Worm (Caenorhabditis elegans) whole organism, mixed stage, embryonic: Measurements from ENCODE around the gene F34H10.3.

Source experiments
- M03D4.4 ChIP-seq: sonication (generic microtip); optimal IDR thresholded peaks from 2 replicates; lab custom pipeline; 2017; ENCODE audit warnings: mild to moderate bottlenecking, missing genetic modification characterization, missing compliant biosample characterization
- blmp-1 ChIP-seq: fragments of 150-350 bp; optimal IDR thresholded peaks from 2 replicates; lab custom pipeline; 2014; ENCODE audit warnings: missing biosample characterization, missing genetic modification characterization
- ceh-39 ChIP-seq: fragments of 150-350 bp; optimal IDR thresholded peaks from 2 replicates; lab custom pipeline; 2014; ENCODE audit warnings: missing biosample characterization, missing genetic modification characterization
- ceh-43 ChIP-seq: fragments of 200-800 bp; sonication (Bioruptor generic); optimal IDR thresholded peaks from 2 replicates; lab custom pipeline; 2018; ENCODE audit warnings: mild to moderate bottlenecking, missing genetic modification characterization, moderate library complexity, missing compliant biosample characterization
- ceh-83 ChIP-seq: fragments of 200-800 bp; sonication (Bioruptor generic); optimal IDR thresholded peaks from 2 replicates; lab custom pipeline; 2018; ENCODE audit warnings: mild to moderate bottlenecking, missing genetic modification characterization, missing compliant biosample characterization
- ces-1 ChIP-seq: fragments of 150-350 bp; optimal IDR thresholded peaks from 2 replicates; lab custom pipeline; 2014; ENCODE audit warnings: missing biosample characterization, missing genetic modification reagents, missing genetic modification characterization
- cnd-1 ChIP-seq: fragments of 200-800 bp; sonication (Bioruptor generic); optimal IDR thresholded peaks from 2 replicates; lab custom pipeline; 2018; ENCODE audit warnings: mild to moderate bottlenecking, missing genetic modification characterization, missing compliant biosample characterization
- drap-1 ChIP-seq: fragments of 200-800 bp; sonication (Bioruptor generic); optimal IDR thresholded peaks from 3 replicates; lab custom pipeline; 2018; ENCODE audit warnings: mild to moderate bottlenecking, missing genetic modification characterization, missing compliant biosample characterization
- elt-1 ChIP-seq: sonication (generic microtip); optimal IDR thresholded peaks from 2 replicates; lab custom pipeline; 2017; ENCODE audit warnings: missing genetic modification characterization, mild to moderate bottlenecking, missing compliant biosample characterization, antibody characterized with exemption, moderate library complexity, borderline replicate concordance; ENCODE audit not compliant: insufficient read depth
- elt-3 ChIP-seq: fragments of 150-350 bp; optimal IDR thresholded peaks from 2 replicates; lab custom pipeline; 2014; ENCODE audit warnings: missing biosample characterization, missing genetic modification characterization
- flh-1 ChIP-seq: fragments of 200-800 bp; sonication (Bioruptor generic); optimal IDR thresholded peaks from 2 replicates; lab custom pipeline; 2018; ENCODE audit warnings: mild to moderate bottlenecking, missing genetic modification characterization, moderate library complexity, missing compliant biosample characterization
- ham-2 ChIP-seq: fragments of 200-800 bp; sonication (Bioruptor generic); optimal IDR thresholded peaks from 2 replicates; lab custom pipeline; 2018; ENCODE audit warnings: mild to moderate bottlenecking, missing genetic modification characterization, missing compliant biosample characterization
- hlh-1 ChIP-seq: fragments of 150-350 bp; optimal IDR thresholded peaks from 2 replicates; lab custom pipeline; 2014; ENCODE audit warnings: missing biosample characterization, missing genetic modification reagents, missing genetic modification characterization
- lin-32 ChIP-seq: fragments of 200-800 bp; sonication (Bioruptor generic); optimal IDR thresholded peaks from 2 replicates; lab custom pipeline; 2018; ENCODE audit warnings: mild to moderate bottlenecking, missing genetic modification characterization, missing compliant biosample characterization
- lsy-2 ChIP-seq: fragments of 150-350 bp; optimal IDR thresholded peaks from 2 replicates; lab custom pipeline; 2014; ENCODE audit warnings: missing biosample characterization, missing genetic modification characterization
- mab-5 ChIP-seq: fragments of 150-350 bp; optimal IDR thresholded peaks from 2 replicates; lab custom pipeline; 2014; ENCODE audit warnings: missing biosample characterization, missing genetic modification characterization
- mep-1 ChIP-seq: fragments of 150-350 bp; optimal IDR thresholded peaks from 2 replicates; lab custom pipeline; 2017; ENCODE audit warnings: missing biosample characterization, missing genetic modification reagents, missing genetic modification characterization, inconsistent platforms
- mls-2 ChIP-seq: sonication (generic microtip); optimal IDR thresholded peaks from 2 replicates; lab custom pipeline; 2016; ENCODE audit warnings: mild to moderate bottlenecking, missing genetic modification characterization, moderate library complexity, missing compliant biosample characterization
- nhr-12 ChIP-seq: fragments of 150-350 bp; optimal IDR thresholded peaks from 2 replicates; lab custom pipeline; 2014; ENCODE audit warnings: missing biosample characterization, missing genetic modification characterization
- nhr-2 ChIP-seq: fragments of 150-350 bp; optimal IDR thresholded peaks from 2 replicates; lab custom pipeline; 2014; ENCODE audit warnings: missing biosample characterization, missing genetic modification characterization
- nhr-237 ChIP-seq: fragments of 150-350 bp; optimal IDR thresholded peaks from 2 replicates; lab custom pipeline; 2014; ENCODE audit warnings: missing biosample characterization, missing genetic modification characterization
- nhr-28 ChIP-seq: fragments of 150-350 bp; optimal IDR thresholded peaks from 2 replicates; lab custom pipeline; 2014; ENCODE audit warnings: missing biosample characterization, missing genetic modification characterization
- nhr-76 ChIP-seq: sonication (generic microtip); optimal IDR thresholded peaks from 2 replicates; lab custom pipeline; 2017; ENCODE audit warnings: missing biosample characterization, missing genetic modification characterization
- pha-4 ChIP-seq: fragments of 150-350 bp; optimal IDR thresholded peaks from 2 replicates; lab custom pipeline; 2018; ENCODE audit warnings: missing biosample characterization, missing genetic modification reagents, missing genetic modification characterization
- sem-2 ChIP-seq: fragments of 200-800 bp; sonication (Bioruptor generic); optimal IDR thresholded peaks from 2 replicates; lab custom pipeline; 2018; ENCODE audit warnings: mild to moderate bottlenecking, missing genetic modification characterization, missing compliant biosample characterization
- sptf-1 ChIP-seq: sonication (generic microtip); optimal IDR thresholded peaks from 2 replicates; lab custom pipeline; 2017; ENCODE audit warnings: mild to moderate bottlenecking, missing genetic modification characterization, moderate library complexity, missing compliant biosample characterization
- tbx-8 ChIP-seq: fragments of 200-800 bp; sonication (Bioruptor generic); optimal IDR thresholded peaks from 2 replicates; lab custom pipeline; 2018; ENCODE audit warnings: mild to moderate bottlenecking, missing genetic modification characterization, moderate library complexity, missing compliant biosample characterization
- unc-120 ChIP-seq: sonication (generic microtip); optimal IDR thresholded peaks from 2 replicates; lab custom pipeline; 2017; ENCODE audit warnings: missing genetic modification characterization, missing compliant biosample characterization; ENCODE audit not compliant: poor library complexity, severe bottlenecking
- unc-39 ChIP-seq: fragments of 150-350 bp; optimal IDR thresholded peaks from 2 replicates; lab custom pipeline; 2014; ENCODE audit warnings: missing biosample characterization, missing genetic modification characterization
- unc-62 ChIP-seq: fragments of 150-350 bp; optimal IDR thresholded peaks from 2 replicates; lab custom pipeline; 2014; ENCODE audit warnings: missing biosample characterization, missing genetic modification reagents, missing genetic modification characterization
- zip-8 ChIP-seq: fragments of 150-350 bp; optimal IDR thresholded peaks from 2 replicates; lab custom pipeline; 2014; ENCODE audit warnings: missing biosample characterization, missing genetic modification characterization
- ztf-11 ChIP-seq: fragments of 150-350 bp; optimal IDR thresholded peaks from 2 replicates; lab custom pipeline; 2014; ENCODE audit warnings: missing biosample characterization, missing genetic modification characterization

F34H10.3 gene

ce11 chrX:9665944-9666343 is 31.1 kb upstream of the F34H10.3 start:
- no peak for TF ChIP-seq hlh-1 (tag; lab: Kevin White, UChicago)
- no peak for TF ChIP-seq zip-8 (tag; lab: Kevin White, UChicago)
- TF ChIP-seq mep-1 (tag; lab: Kevin White, UChicago) = no peak
- no peak for TF ChIP-seq ces-1 (GFP tag; lab: Kevin White, UChicago)
- no peak for TF ChIP-seq drap-1
- no peak for TF ChIP-seq ceh-39 (tag; lab: Kevin White, UChicago)
- no peak for TF ChIP-seq flh-1
- no peak for TF ChIP-seq ceh-83 (GFP tag; lab: Kevin White, UChicago)
- TF ChIP-seq cnd-1 (tag; lab: Kevin White, UChicago) = no peak
- TF ChIP-seq nhr-76 (tag; lab: Kevin White, UChicago) = no peak

ce11 chrX:9656772-9657171 is 21.9 kb upstream of the F34H10.3 start:
- TF ChIP-seq elt-3 (tag; lab: Kevin White, UChicago) (no peak), blmp-1 (tag; lab: Kevin White, UChicago) (no peak), ces-1 (GFP tag; lab: Kevin White, UChicago) (no peak), unc-62 (GFP tag; lab: Kevin White, UChicago) (no peak), mls-2 (tag; lab: Kevin White, UChicago) (no peak), nhr-237 (tag; lab: Kevin White, UChicago) (no peak), lsy-2 (tag; lab: Kevin White, UChicago) (no peak), pha-4 (tag; lab: Kevin White, UChicago) (no peak), nhr-28 (tag; lab: Kevin White, UChicago) (no peak), nhr-2 (tag; lab: Kevin White, UChicago) (no peak), ztf-11 (tag; lab: Kevin White, UChicago) (no peak), cnd-1 (tag; lab: Kevin White, UChicago) (no peak), ceh-39 (tag; lab: Kevin White, UChicago) (no peak), flh-1 (no peak), mab-5 (tag; lab: Kevin White, UChicago) (no peak)

- TF ChIP-seq drap-1 (no peak), lsy-2 (tag; lab: Kevin White, UChicago) (no peak), M03D4.4 (tag; lab: Kevin White, UChicago) (no peak), ceh-83 (GFP tag; lab: Kevin White, UChicago) (no peak), sptf-1 (tag; lab: Kevin White, UChicago) (no peak), ham-2 (GFP tag; lab: Kevin White, UChicago) (no peak), mab-5 (tag; lab: Kevin White, UChicago) (no peak), nhr-76 (tag; lab: Kevin White, UChicago) (no peak), blmp-1 (tag; lab: Kevin White, UChicago) (no peak), ceh-43 (GFP tag; lab: Kevin White, UChicago) (no peak), unc-120 (no peak), mep-1 (tag; lab: Kevin White, UChicago) (no peak), unc-62 (GFP tag; lab: Kevin White, UChicago) (no peak), zip-8 (tag; lab: Kevin White, UChicago) (no peak), sem-2 (no peak), lin-32 (GFP tag; lab: Kevin White, UChicago) (no peak), nhr-2 (tag; lab: Kevin White, UChicago) (no peak)
These were observed 19.4 kb upstream of the F34H10.3 start for ce11 chrX:9654232-9654631.

- no peak for TF ChIP-seq unc-39 (tag; lab: Kevin White, UChicago)
- no peak for TF ChIP-seq zip-8 (tag; lab: Kevin White, UChicago)
- no peak for TF ChIP-seq ceh-39 (tag; lab: Kevin White, UChicago)
- no peak for TF ChIP-seq ceh-43 (GFP tag; lab: Kevin White, UChicago)
- no peak for TF ChIP-seq hlh-1 (tag; lab: Kevin White, UChicago)
- no peak for TF ChIP-seq tbx-8 (GFP tag; lab: Kevin White, UChicago)
- no peak for TF ChIP-seq elt-1 (tag; lab: Kevin White, UChicago)
- no peak for TF ChIP-seq nhr-28 (tag; lab: Kevin White, UChicago)
- TF ChIP-seq cnd-1 (tag; lab: Kevin White, UChicago) = no peak
- TF ChIP-seq ham-2 (GFP tag; lab: Kevin White, UChicago) = no peak
- TF ChIP-seq lin-32 (GFP tag; lab: Kevin White, UChicago) = no peak
- TF ChIP-seq nhr-12 (tag; lab: Kevin White, UChicago) = no peak
- no peak for TF ChIP-seq blmp-1 (tag; lab: Kevin White, UChicago)
- TF ChIP-seq nhr-76 (tag; lab: Kevin White, UChicago) = no peak
- no peak for TF ChIP-seq sptf-1 (tag; lab: Kevin White, UChicago)
- TF ChIP-seq mab-5 (tag; lab: Kevin White, UChicago) = no peak
- no peak for TF ChIP-seq pha-4 (tag; lab: Kevin White, UChicago)
- no peak for TF ChIP-seq ceh-83 (GFP tag; lab: Kevin White, UChicago)
- TF ChIP-seq unc-62 (GFP tag; lab: Kevin White, UChicago) = no peak
These were observed 18.7 kb upstream of the F34H10.3 start for ce11 chrX:9653478-9653877.
